Fruit fly (Drosophila melanogaster): ENCODE measurements around the gene CG17147.

Gene CG17147

DNA sequence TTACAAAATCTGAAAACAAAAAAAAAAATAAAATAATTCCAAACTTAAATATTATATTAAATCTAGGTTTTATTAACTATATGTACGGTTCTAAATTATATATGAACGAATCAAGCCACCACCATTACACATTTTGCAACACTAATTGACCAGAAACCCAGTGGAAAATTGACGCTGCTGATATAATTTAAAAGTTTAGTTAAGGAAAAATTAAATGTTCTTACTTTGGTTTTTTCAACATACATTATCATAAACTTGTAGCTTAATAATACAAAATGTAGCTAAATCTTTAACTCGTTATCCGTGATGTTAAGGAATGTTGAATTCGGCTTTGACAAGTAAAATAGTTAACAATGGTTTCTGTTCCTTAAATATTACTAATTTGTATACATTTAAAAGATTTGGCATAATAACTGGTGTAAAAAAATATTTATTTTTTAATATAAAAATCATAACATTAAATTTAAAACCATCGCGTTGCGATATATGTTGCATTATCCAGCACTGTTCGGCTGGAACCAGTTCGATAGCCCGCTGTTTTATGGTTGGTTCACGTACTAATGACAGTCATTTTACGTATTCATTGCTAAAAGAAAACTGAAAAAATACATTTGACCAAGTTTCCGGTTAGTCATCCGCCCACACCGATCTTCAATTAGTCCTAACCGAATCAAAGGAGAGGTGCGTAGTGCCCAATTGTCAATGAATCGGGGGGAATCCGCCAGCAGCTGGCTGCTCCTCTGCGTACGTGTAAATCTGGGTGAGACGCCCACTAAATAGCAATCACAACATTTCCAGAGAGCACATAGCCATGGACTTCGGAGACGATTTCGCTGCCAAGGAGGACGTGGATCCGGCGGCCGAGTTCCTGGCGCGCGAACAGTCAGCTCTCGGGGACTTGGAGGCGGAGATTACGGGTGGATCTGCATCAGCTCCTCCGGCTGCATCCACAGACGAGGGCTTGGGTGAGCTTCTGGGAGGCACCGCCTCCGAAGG lies 18.6 kb downstream of the CG17147 start (continued):
- TF ChIP-seq org-1 (GFP tag; optimal IDR thresholded peaks at IDR 0.05), result peak; percentile 8
- no peak for TF ChIP-seq CTCF (GFP tag; optimal IDR thresholded peaks at IDR 0.05)
- TF ChIP-seq HLHmδ (GFP tag; optimal IDR thresholded peaks at IDR 0.05), result no peak
- peak; percentile 73 for TF ChIP-seq PHDP (tag; optimal IDR thresholded peaks at IDR 0.05)
- peak; percentile 56 for TF ChIP-seq ind (GFP tag; optimal IDR thresholded peaks at IDR 0.05)
- no peak for TF ChIP-seq sens-2 (GFP tag; IDR thresholded peaks at IDR 0.05)
- no peak for TF ChIP-seq cas (GFP tag; IDR thresholded peaks at IDR 0.05)
- peak; percentile 74 for TF ChIP-seq zen (tag; optimal IDR thresholded peaks at IDR 0.05)
- TF ChIP-seq Xbp1 (GFP tag; optimal IDR thresholded peaks at IDR 0.05), result peak; percentile 57
- TF ChIP-seq ro (GFP tag; IDR thresholded peaks at IDR 0.05), result no peak
- TF ChIP-seq lab (GFP tag; optimal IDR thresholded peaks at IDR 0.05), result peak; percentile 74
- peak; percentile 9 for TF ChIP-seq CG6765 (GFP tag; optimal IDR thresholded peaks at IDR 0.05)
- TF ChIP-seq CG1529 (GFP tag; optimal IDR thresholded peaks at IDR 0.05), result peak; percentile 3
- TF ChIP-seq Ets65A (GFP tag), result peak; percentile 93
- peak; percentile 66 for TF ChIP-seq CG3847 (GFP tag; IDR thresholded peaks at IDR 0.05)
- no peak for TF ChIP-seq CG2889 (GFP tag; IDR thresholded peaks at IDR 0.05)
- peak; percentile 56 for TF ChIP-seq ssp (GFP tag; IDR thresholded peaks at IDR 0.05)
- TF ChIP-seq HmgD (GFP tag; optimal IDR thresholded peaks at IDR 0.05), result no peak
- peak; percentile 33 for TF ChIP-seq unpg (GFP tag; optimal IDR thresholded peaks at IDR 0.05)
- no peak for TF ChIP-seq CG10431 (GFP tag; optimal IDR thresholded peaks at IDR 0.05)
- TF ChIP-seq Awh (GFP tag; IDR thresholded peaks at IDR 0.05), result no peak
- peak in 1 of 2 experiments; percentile 49 for TF ChIP-seq bsh (GFP tag; optimal IDR thresholded peaks at IDR 0.05)
- TF ChIP-seq Lhr (GFP tag; optimal IDR thresholded peaks at IDR 0.05), result no peak
- TF ChIP-seq bcd (GFP tag; optimal IDR thresholded peaks at IDR 0.05), result peak; percentile 65
- TF ChIP-seq Mad (GFP tag; optimal IDR thresholded peaks at IDR 0.05), result no peak
- no peak for TF ChIP-seq slp2 (GFP tag; optimal IDR thresholded peaks at IDR 0.05)
- TF ChIP-seq CG11695 (GFP tag; IDR thresholded peaks at IDR 0.05), result peak; percentile 49; the same call in 2 of the 3 replicates
- TF ChIP-seq Xrp1 (GFP tag; IDR thresholded peaks at IDR 0.05), result peak; percentile 71
- peak; percentile 50 for TF ChIP-seq Fer1 (GFP tag; optimal IDR thresholded peaks at IDR 0.05)
- peak; percentile 56; the same call in 2 of the 3 replicates for TF ChIP-seq dysf (GFP tag; IDR thresholded peaks at IDR 0.05)
- TF ChIP-seq psq (GFP tag; optimal IDR thresholded peaks at IDR 0.05), result peak; percentile 13
- peak; percentile 74; the same call in 2 of the 3 replicates for TF ChIP-seq zfh1 (GFP tag; IDR thresholded peaks at IDR 0.05)
- TF ChIP-seq Dll (GFP tag; IDR thresholded peaks at IDR 0.05; ENCODE audit: partially characterized antibody), result peak; percentile 79
- no peak for TF ChIP-seq CG9876 (GFP tag; optimal IDR thresholded peaks at IDR 0.05)
- no peak for TF ChIP-seq nom (GFP tag; optimal IDR thresholded peaks at IDR 0.05)
- no peak; the same call in none of the 2 replicates for TF ChIP-seq CG31441 (GFP tag; IDR thresholded peaks at IDR 0.05)
- no peak for TF ChIP-seq jumu (GFP tag; optimal IDR thresholded peaks at IDR 0.05)
- no peak for TF ChIP-seq CG3726 (GFP tag; IDR thresholded peaks at IDR 0.05)
- peak; percentile 32 for TF ChIP-seq CG4820 (GFP tag; optimal IDR thresholded peaks at IDR 0.05)
- TF ChIP-seq dm (GFP tag; optimal IDR thresholded peaks at IDR 0.05), result no peak
- TF ChIP-seq CG11504 (tag; optimal IDR thresholded peaks at IDR 0.05), result peak; percentile 67
- TF ChIP-seq CG8944 (GFP tag; optimal IDR thresholded peaks at IDR 0.05), result peak; percentile 11
- no peak for TF ChIP-seq CG34376 (GFP tag; optimal IDR thresholded peaks at IDR 0.05)
- no peak for TF ChIP-seq CG12071 (GFP tag; optimal IDR thresholded peaks at IDR 0.05)
- TF ChIP-seq CG3838 (GFP tag; optimal IDR thresholded peaks at IDR 0.05), result no peak
- TF ChIP-seq yki (optimal IDR thresholded peaks at IDR 0.05), result no peak
- no peak for TF ChIP-seq gro (GFP tag; optimal IDR thresholded peaks at IDR 0.05)
- TF ChIP-seq GATAe (GFP tag; conservative IDR thresholded peaks at IDR 0.05), result peak; percentile 30
- TF ChIP-seq otp (GFP tag; IDR thresholded peaks at IDR 0.05), result no peak
- TF ChIP-seq CG7357 (GFP tag; IDR thresholded peaks at IDR 0.05), result no peak; the same call in 2 of the 3 replicates

All from whole organism, embryonic.